Worm (Caenorhabditis elegans) whole organism, mixed stage, embryonic: ENCODE data around the gene Y41D4B.17.

Source experiments
- blmp-1 ChIP-seq: fragments of 150-350 bp; optimal IDR thresholded peaks from 2 replicates; lab custom pipeline; 2014; ENCODE audit warnings: missing biosample characterization, missing genetic modification characterization
- ceh-43 ChIP-seq: fragments of 200-800 bp; sonication (Bioruptor generic); optimal IDR thresholded peaks from 2 replicates; lab custom pipeline; 2018; ENCODE audit warnings: mild to moderate bottlenecking, missing genetic modification characterization, moderate library complexity, missing compliant biosample characterization
- elt-1 ChIP-seq: sonication (generic microtip); optimal IDR thresholded peaks from 2 replicates; lab custom pipeline; 2017; ENCODE audit warnings: missing genetic modification characterization, mild to moderate bottlenecking, missing compliant biosample characterization, antibody characterized with exemption, moderate library complexity, borderline replicate concordance; ENCODE audit not compliant: insufficient read depth
- flh-1 ChIP-seq: fragments of 200-800 bp; sonication (Bioruptor generic); optimal IDR thresholded peaks from 2 replicates; lab custom pipeline; 2018; ENCODE audit warnings: mild to moderate bottlenecking, missing genetic modification characterization, moderate library complexity, missing compliant biosample characterization
- hlh-1 ChIP-seq: fragments of 150-350 bp; optimal IDR thresholded peaks from 2 replicates; lab custom pipeline; 2014; ENCODE audit warnings: missing biosample characterization, missing genetic modification reagents, missing genetic modification characterization
- nhr-12 ChIP-seq: fragments of 150-350 bp; optimal IDR thresholded peaks from 2 replicates; lab custom pipeline; 2014; ENCODE audit warnings: missing biosample characterization, missing genetic modification characterization
- nhr-2 ChIP-seq: fragments of 150-350 bp; optimal IDR thresholded peaks from 2 replicates; lab custom pipeline; 2014; ENCODE audit warnings: missing biosample characterization, missing genetic modification characterization
- nhr-28 ChIP-seq: fragments of 150-350 bp; optimal IDR thresholded peaks from 2 replicates; lab custom pipeline; 2014; ENCODE audit warnings: missing biosample characterization, missing genetic modification characterization
- snpc-4 ChIP-seq: fragments of 150-350 bp; optimal IDR thresholded peaks from 2 replicates; lab custom pipeline; 2014; ENCODE audit warnings: missing biosample characterization, missing genetic modification characterization
- unc-39 ChIP-seq: fragments of 150-350 bp; optimal IDR thresholded peaks from 2 replicates; lab custom pipeline; 2014; ENCODE audit warnings: missing biosample characterization, missing genetic modification characterization

ce11 chrIV:1510241-1510640 lies 49.7 kb upstream of the Y41D4B.17 start, which contains the start of gene txt-4:
- TF ChIP-seq hlh-1 (tag; lab: Kevin White, UChicago): no peak
- no peak for TF ChIP-seq nhr-2 (tag; lab: Kevin White, UChicago)
- TF ChIP-seq ceh-43 (GFP tag; lab: Kevin White, UChicago): no peak
- TF ChIP-seq flh-1 (GFP tag; lab: Kevin White, UChicago): no peak
- TF ChIP-seq nhr-28 (tag; lab: Kevin White, UChicago): no peak
- TF ChIP-seq snpc-4 (tag; lab: Kevin White, UChicago): no peak
- TF ChIP-seq nhr-12: no peak
- TF ChIP-seq unc-39 (tag; lab: Kevin White, UChicago): no peak
- TF ChIP-seq blmp-1 (tag; lab: Kevin White, UChicago): no peak
- TF ChIP-seq elt-1 (tag; lab: Kevin White, UChicago): no peak
